Worm (Caenorhabditis elegans) whole organism, midembryonic: ENCODE measurements around the gene npp-21.

Experiments used
- T22C8.4 ChIP-seq: fragments of 200-800 bp; sonication (Bioruptor generic); IDR thresholded peaks from 2 replicates; pipeline ENCODE4 v1.3.6; 2022; ENCODE audit warnings: missing genetic modification characterization, missing compliant biosample characterization
- cog-1 ChIP-seq: sonication (generic microtip); optimal IDR thresholded peaks from 2 replicates; lab custom pipeline; 2016; ENCODE audit warnings: missing genetic modification characterization, missing compliant biosample characterization
- flt-1 ChIP-seq: fragments of 200-800 bp; sonication (Bioruptor generic); IDR thresholded peaks from 2 replicates; pipeline ENCODE4 v1.3.6; 2022; ENCODE audit warnings: missing genetic modification characterization, missing compliant biosample characterization
- klf-2 ChIP-seq: fragments of 200-800 bp; sonication (Bioruptor generic); conservative IDR thresholded peaks from 2 replicates; pipeline ENCODE4 v1.3.6; 2022; ENCODE audit warnings: missing genetic modification reagents, missing genetic modification characterization, missing compliant biosample characterization
- med-1 ChIP-seq: sonication (generic microtip); optimal IDR thresholded peaks from 2 replicates; lab custom pipeline; 2017; ENCODE audit warnings: missing genetic modification characterization, mild to moderate bottlenecking, missing compliant biosample characterization, antibody characterized with exemption, missing genetic modification reagents; ENCODE audit not compliant: insufficient read depth
- ref-1 ChIP-seq: fragments of 200-800 bp; sonication (Bioruptor generic); conservative IDR thresholded peaks from 2 replicates; pipeline ENCODE4 v1.3.6; 2022; ENCODE audit warnings: missing genetic modification reagents, missing genetic modification characterization, missing compliant biosample characterization
- tab-1 ChIP-seq: fragments of 200-800 bp; sonication (Bioruptor generic); IDR thresholded peaks from 2 replicates; pipeline ENCODE4 v1.3.6; 2022; ENCODE audit warnings: missing genetic modification characterization, missing compliant biosample characterization
- ztf-23 ChIP-seq: fragments of 200-800 bp; sonication (Bioruptor generic); IDR thresholded peaks from 2 replicates; pipeline ENCODE4 v1.3.6; 2022; ENCODE audit warnings: missing genetic modification reagents, missing genetic modification characterization, missing compliant biosample characterization
- ztf-29 ChIP-seq: fragments of 200-800 bp; sonication (Bioruptor generic); IDR thresholded peaks from 2 replicates; pipeline ENCODE4 v1.3.6; 2022; ENCODE audit warnings: missing genetic modification reagents, missing genetic modification characterization, missing compliant biosample characterization

The npp-21 gene

ce11 chrII:7621513-7621912, 22.1 kb downstream of the npp-21 start:
- TF ChIP-seq med-1 (GFP tag; lab: Kevin White, UChicago) (no peak), ztf-29 (GFP tag; lab: Robert Waterston, UW) (no peak)

DNA sequence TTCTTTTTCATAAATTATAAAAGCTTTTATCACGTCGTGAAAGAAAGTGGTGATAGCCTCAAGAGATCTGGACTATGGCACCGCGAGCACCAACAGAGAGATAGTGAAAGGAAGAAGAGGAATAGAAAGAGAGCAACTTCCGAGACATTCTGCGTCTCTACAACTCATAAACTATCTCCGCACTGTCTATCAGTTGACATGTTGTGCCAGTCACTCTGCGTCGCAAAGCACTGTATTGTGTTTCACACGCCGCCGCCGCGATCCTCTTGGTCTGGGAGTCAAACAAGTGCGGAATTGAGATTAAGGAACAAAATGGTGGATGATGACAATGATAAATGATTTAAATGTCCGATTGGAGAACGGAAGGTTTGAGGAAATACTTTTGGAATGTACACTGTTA, 24.0 kb downstream of the npp-21 start:
- TF ChIP-seq klf-2 (GFP tag; lab: Robert Waterston, UW) = no peak
- TF ChIP-seq cog-1 (tag; lab: Kevin White, UChicago) = peak; percentile 40

DNA sequence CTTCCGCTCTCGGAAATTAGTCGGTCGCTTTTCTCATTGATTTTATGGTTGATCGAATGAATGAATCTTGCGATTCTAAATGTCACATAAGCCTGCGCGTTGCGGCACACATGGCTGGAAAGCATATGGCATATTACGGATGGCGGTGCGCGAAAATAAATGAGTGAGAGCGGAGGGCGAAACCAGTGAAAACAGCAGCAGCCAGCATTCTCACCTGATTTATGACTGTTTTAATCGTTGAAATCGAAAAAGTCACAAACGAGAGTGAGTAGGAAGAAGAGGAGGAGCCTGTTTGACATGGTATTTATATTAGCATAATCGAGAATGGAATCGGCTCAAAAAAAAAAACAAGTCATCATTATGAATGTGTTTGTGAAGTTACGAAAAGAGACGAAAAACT, 24.8 kb downstream of the npp-21 start:
- TF ChIP-seq ztf-23 (GFP tag; lab: Robert Waterston, UW) = no peak
- no peak for TF ChIP-seq flt-1
- no peak for TF ChIP-seq klf-2 (GFP tag; lab: Robert Waterston, UW)
- TF ChIP-seq tab-1 = no peak
- no peak for TF ChIP-seq ref-1
- no peak for TF ChIP-seq ztf-29 (GFP tag; lab: Robert Waterston, UW)
- no peak for TF ChIP-seq med-1 (GFP tag; lab: Kevin White, UChicago)
- TF ChIP-seq T22C8.4 (GFP tag; lab: Robert Waterston, UW) = no peak
- TF ChIP-seq cog-1 (tag; lab: Kevin White, UChicago) = no peak

DNA sequence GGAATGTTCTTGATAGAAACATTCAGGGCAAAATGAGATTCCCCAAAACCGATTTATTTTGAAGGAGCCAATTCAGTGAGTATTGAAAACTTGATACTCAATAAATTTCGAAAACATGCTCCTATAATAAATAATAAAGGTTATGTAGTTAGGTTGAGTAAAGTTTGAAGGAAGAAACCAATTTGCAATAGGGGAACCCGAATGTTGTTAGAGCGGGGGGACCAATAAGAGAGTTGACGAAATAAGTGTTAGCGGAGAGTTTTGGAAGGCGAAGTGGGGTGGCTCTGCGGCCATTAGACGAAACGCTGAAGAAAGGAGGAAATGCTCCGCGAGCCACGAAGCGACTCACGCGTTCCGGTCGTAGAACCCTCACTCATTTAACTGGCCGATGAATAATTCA, 25.5 kb downstream of the npp-21 start:
- TF ChIP-seq ztf-23 (GFP tag; lab: Robert Waterston, UW) = no peak

- no peak for TF ChIP-seq cog-1 (tag; lab: Kevin White, UChicago)
- no peak for TF ChIP-seq klf-2 (GFP tag; lab: Robert Waterston, UW)
- TF ChIP-seq med-1 (GFP tag; lab: Kevin White, UChicago) = no peak
- TF ChIP-seq ref-1 = no peak
- TF ChIP-seq T22C8.4 (GFP tag; lab: Robert Waterston, UW) = no peak
- no peak for TF ChIP-seq tab-1
- no peak for TF ChIP-seq ztf-23 (GFP tag; lab: Robert Waterston, UW)
- TF ChIP-seq ztf-29 (GFP tag; lab: Robert Waterston, UW) = no peak
- no peak for TF ChIP-seq flt-1
These were observed 29.2 kb downstream of the npp-21 start for ce11 chrII:7628640-7629039.

ce11 chrII:7630052-7630451, 30.6 kb downstream of the npp-21 start:
- TF ChIP-seq ref-1 (no peak), ztf-29 (GFP tag; lab: Robert Waterston, UW) (no peak), T22C8.4 (GFP tag; lab: Robert Waterston, UW) (no peak), med-1 (GFP tag; lab: Kevin White, UChicago) (no peak)

- no peak for TF ChIP-seq med-1 (GFP tag; lab: Kevin White, UChicago)
- no peak for TF ChIP-seq ztf-23 (GFP tag; lab: Robert Waterston, UW)
- TF ChIP-seq cog-1 (tag; lab: Kevin White, UChicago) = peak; percentile 39
- no peak for TF ChIP-seq klf-2 (GFP tag; lab: Robert Waterston, UW)
- peak; percentile 58; the same call in 1 of the 2 replicates for TF ChIP-seq ztf-29 (GFP tag; lab: Robert Waterston, UW)
These were observed 31.7 kb downstream of the npp-21 start for ce11 chrII:7631171-7631570.

ce11 chrII:7631677-7632210, 32.3 kb downstream of the npp-21 start:
- TF ChIP-seq ref-1 (no peak), T22C8.4 (GFP tag; lab: Robert Waterston, UW) (no peak), tab-1 (no peak), cog-1 (tag; lab: Kevin White, UChicago) (no peak), flt-1 (no peak), ztf-23 (GFP tag; lab: Robert Waterston, UW) (no peak), klf-2 (GFP tag; lab: Robert Waterston, UW) (no peak), ztf-29 (GFP tag; lab: Robert Waterston, UW) (no peak), med-1 (GFP tag; lab: Kevin White, UChicago) (no peak)

DNA sequence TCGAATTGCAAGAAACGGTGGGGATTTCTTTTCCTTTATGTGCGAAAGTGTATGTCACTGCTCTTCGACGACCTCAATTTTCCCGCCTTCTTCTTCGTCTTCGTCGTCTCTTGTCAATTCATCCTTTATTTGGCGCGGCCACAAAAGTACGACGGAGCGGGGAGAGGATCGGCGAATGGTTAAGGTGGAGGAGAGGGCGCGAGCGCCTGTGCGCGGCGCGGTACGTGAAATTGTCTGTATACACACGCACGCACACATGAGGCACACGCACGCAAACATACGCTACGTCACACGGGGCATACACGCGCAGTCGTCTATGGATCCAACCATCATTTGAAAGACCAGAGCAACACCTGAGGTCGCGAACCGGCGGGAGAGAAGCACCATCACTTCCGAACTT, 35.8 kb downstream of the npp-21 start:
- no peak for TF ChIP-seq flt-1

DNA sequence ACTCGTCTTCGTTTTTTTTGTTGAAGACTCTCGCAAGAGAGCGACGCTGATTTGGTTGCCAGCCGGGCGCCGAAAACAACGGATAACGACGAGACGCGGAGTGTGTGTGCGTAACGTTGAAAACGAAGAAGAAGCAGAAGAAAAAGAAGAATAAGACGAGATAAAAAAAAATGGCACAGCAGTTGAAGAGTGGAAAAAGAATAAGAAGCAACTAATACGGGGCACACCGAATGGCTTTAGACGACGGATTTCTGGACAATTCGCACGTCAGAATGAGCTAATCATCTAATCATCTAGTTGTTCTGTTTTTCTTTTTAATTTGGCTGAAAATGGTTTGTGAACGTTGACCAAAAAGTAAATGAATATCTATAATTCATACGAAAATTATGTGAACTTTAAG, 37.5 kb downstream of the npp-21 start:
- TF ChIP-seq flt-1 = no peak
- no peak for TF ChIP-seq ref-1
- TF ChIP-seq T22C8.4 (GFP tag; lab: Robert Waterston, UW) = no peak
- no peak for TF ChIP-seq ztf-23 (GFP tag; lab: Robert Waterston, UW)
- no peak for TF ChIP-seq cog-1 (tag; lab: Kevin White, UChicago)
- TF ChIP-seq ztf-29 (GFP tag; lab: Robert Waterston, UW) = no peak
- no peak for TF ChIP-seq klf-2 (GFP tag; lab: Robert Waterston, UW)
- TF ChIP-seq med-1 (GFP tag; lab: Kevin White, UChicago) = no peak
- no peak for TF ChIP-seq tab-1

DNA sequence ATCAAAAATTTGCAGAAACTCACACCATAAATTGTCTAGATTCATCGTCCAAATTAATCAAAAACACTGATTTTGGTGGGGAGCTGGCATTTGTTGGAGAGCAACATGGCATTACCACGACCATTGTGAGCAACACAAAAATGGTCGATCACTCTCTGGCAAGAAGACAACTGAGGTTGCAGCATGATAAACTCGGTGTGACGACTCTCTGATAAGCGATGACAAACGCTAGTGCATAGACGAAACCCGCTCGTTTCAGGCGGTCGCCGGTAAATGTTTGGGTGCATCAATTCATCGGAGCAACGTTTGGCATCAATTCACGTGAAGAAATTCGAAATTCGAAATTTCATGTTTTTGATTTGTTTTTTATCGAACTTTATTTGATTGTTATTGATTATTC, 39.6 kb downstream of the npp-21 start:
- TF ChIP-seq tab-1 (no peak), ref-1 (no peak), T22C8.4 (GFP tag; lab: Robert Waterston, UW) (no peak), cog-1 (tag; lab: Kevin White, UChicago) (no peak), ztf-29 (GFP tag; lab: Robert Waterston, UW) (no peak), ztf-23 (GFP tag; lab: Robert Waterston, UW) (no peak), flt-1 (no peak), med-1 (GFP tag; lab: Kevin White, UChicago) (no peak), klf-2 (GFP tag; lab: Robert Waterston, UW) (no peak)
